Fruit fly (Drosophila melanogaster): ENCODE measurements around the gene fh.

Gene fh

dm6 chrX:9103308-9104185, 45.3 kb downstream of the fh start, which contains the start of gene CG7766 (continued):
- TF ChIP-seq croc (GFP tag; conservative IDR thresholded peaks at IDR 0.05), result no peak
- TF ChIP-seq pita (GFP tag; optimal IDR thresholded peaks at IDR 0.05), result no peak
- no peak for TF ChIP-seq NK7.1 (GFP tag; optimal IDR thresholded peaks at IDR 0.05)
- no peak for TF ChIP-seq Xbp1 (GFP tag; optimal IDR thresholded peaks at IDR 0.05)
- no peak for TF ChIP-seq CG6175 (GFP tag; IDR thresholded peaks at IDR 0.05)
- TF ChIP-seq CG4617 (GFP tag; optimal IDR thresholded peaks at IDR 0.05; ENCODE audit: borderline replicate concordance), result peak; percentile 9
- no peak for TF ChIP-seq CG7745 (tag; optimal IDR thresholded peaks at IDR 0.05)
- no peak for TF ChIP-seq CG17912 (GFP tag; optimal IDR thresholded peaks at IDR 0.05)
- TF ChIP-seq CG3995 (GFP tag; optimal IDR thresholded peaks at IDR 0.05), result no peak
- TF ChIP-seq CG12769 (tag; optimal IDR thresholded peaks at IDR 0.05), result no peak
- TF ChIP-seq stwl (tag; optimal IDR thresholded peaks at IDR 0.05), result peak; percentile 25
- peak in 1 of 2 experiments; percentile 86 for TF ChIP-seq tll (GFP tag; optimal IDR thresholded peaks at IDR 0.05)
- TF ChIP-seq maf-S (GFP tag; optimal IDR thresholded peaks at IDR 0.05), result no peak
- TF ChIP-seq CTCF (GFP tag; optimal IDR thresholded peaks at IDR 0.05), result peak; percentile 25
- TF ChIP-seq CG10654 (GFP tag; optimal IDR thresholded peaks at IDR 0.05), result no peak
- no peak for TF ChIP-seq chn (GFP tag; optimal IDR thresholded peaks at IDR 0.05)
- no peak for TF ChIP-seq Max (GFP tag; optimal IDR thresholded peaks at IDR 0.05)
- no peak for TF ChIP-seq CG9609 (GFP tag; optimal IDR thresholded peaks at IDR 0.05)
- no peak for TF ChIP-seq CG1603 (tag; optimal IDR thresholded peaks at IDR 0.05)
- TF ChIP-seq sens (GFP tag), result peak; percentile 59
- no peak for TF ChIP-seq bowl (GFP tag; IDR thresholded peaks at IDR 0.05)
- TF ChIP-seq CG14860 (GFP tag; IDR thresholded peaks at IDR 0.05; ENCODE audit: partially characterized antibody), result no peak
- no peak for TF ChIP-seq nau (GFP tag; optimal IDR thresholded peaks at IDR 0.05)
- no peak for TF ChIP-seq psq (GFP tag; optimal IDR thresholded peaks at IDR 0.05)
- no peak for TF ChIP-seq jumu (GFP tag; optimal IDR thresholded peaks at IDR 0.05)
- TF ChIP-seq CG9797 (GFP tag; optimal IDR thresholded peaks at IDR 0.05), result peak; percentile 69
- TF ChIP-seq bbx (GFP tag; IDR thresholded peaks at IDR 0.05; ENCODE audit: partially characterized antibody), result no peak
- no peak for TF ChIP-seq esg (GFP tag; conservative IDR thresholded peaks at IDR 0.05)
- no peak for TF ChIP-seq CG4730 (GFP tag; IDR thresholded peaks at IDR 0.05)
- TF ChIP-seq ind (GFP tag; optimal IDR thresholded peaks at IDR 0.05), result no peak
- no peak for TF ChIP-seq bcd (GFP tag; optimal IDR thresholded peaks at IDR 0.05)
- no peak for TF ChIP-seq Doc2 (GFP tag; IDR thresholded peaks at IDR 0.05)
- TF ChIP-seq TFAM (GFP tag; optimal IDR thresholded peaks at IDR 0.05), result no peak
- TF ChIP-seq CG15479 (GFP tag; optimal IDR thresholded peaks at IDR 0.05), result no peak
- no peak for TF ChIP-seq CG4328 (GFP tag; optimal IDR thresholded peaks at IDR 0.05)
- TF ChIP-seq PHDP (tag; optimal IDR thresholded peaks at IDR 0.05), result no peak
- TF ChIP-seq pfk (GFP tag; optimal IDR thresholded peaks at IDR 0.05), result no peak
- TF ChIP-seq pb (GFP tag; optimal IDR thresholded peaks at IDR 0.05), result no peak
- no peak for TF ChIP-seq tio (GFP tag; optimal IDR thresholded peaks at IDR 0.05)
- no peak for TF ChIP-seq al (GFP tag; IDR thresholded peaks at IDR 0.05)
- no peak for TF ChIP-seq nom (GFP tag; optimal IDR thresholded peaks at IDR 0.05)
- no peak for TF ChIP-seq HLH3B (GFP tag; IDR thresholded peaks at IDR 0.05)
- TF ChIP-seq trh (GFP tag; optimal IDR thresholded peaks at IDR 0.05), result no peak
- no peak for TF ChIP-seq Atf3 (GFP tag; optimal IDR thresholded peaks at IDR 0.05)
- no peak for TF ChIP-seq kay (GFP tag; optimal IDR thresholded peaks at IDR 0.05)
- no peak for TF ChIP-seq BtbVII (GFP tag; optimal IDR thresholded peaks at IDR 0.05)
- peak; percentile 5 for TF ChIP-seq Sry-δ (GFP tag; optimal IDR thresholded peaks at IDR 0.05)
- TF ChIP-seq CG11560 (tag; IDR thresholded peaks at IDR 0.05), result no peak
- no peak for TF ChIP-seq luna (GFP tag; optimal IDR thresholded peaks at IDR 0.05)
- no peak for TF ChIP-seq lov (optimal IDR thresholded peaks at IDR 0.05)
- TF ChIP-seq lov (GFP tag; IDR thresholded peaks at IDR 0.05), result no peak
